Fruit fly (Drosophila melanogaster) whole organism: Measurements from ENCODE around the gene puf.

Source experiments
- psq ChIP-seq: fragments of >200 bp; optimal IDR thresholded peaks from 2 replicates; lab custom pipeline; 2017
- usp ChIP-seq: fragments of >200 bp; optimal IDR thresholded peaks from 2 replicates; lab custom pipeline; 2017; ENCODE audit warnings: missing biosample characterization, missing genetic modification characterization, mixed read lengths

dm6 chr3R:24595330-24596114 is 54.3 kb downstream of the puf start:
- no peak for TF ChIP-seq psq (lab: Kevin White, UChicago)
- TF ChIP-seq usp, result no peak
